Fruit fly (Drosophila melanogaster) Kc167 (cell line): ENCODE data around the gene rumi.

ENCODE experiments used
- Myc ChIP-seq: fragments of >200 bp; optimal IDR thresholded peaks from 2 replicates; lab custom pipeline; 2017; ENCODE audit warnings: missing external identifiers
- Sin3A ChIP-seq: fragments of >200 bp; optimal IDR thresholded peaks from 2 replicates; lab custom pipeline; 2018; ENCODE audit warnings: missing external identifiers
- h ChIP-seq: fragments of >200 bp; optimal IDR thresholded peaks from 3 replicates; lab custom pipeline; 2018; ENCODE audit warnings: missing external identifiers
- insv ChIP-seq: fragments of >200 bp; optimal IDR thresholded peaks from 3 replicates; lab custom pipeline; 2018; ENCODE audit warnings: missing external identifiers
- psq ChIP-seq: fragments of >200 bp; optimal IDR thresholded peaks from 2 replicates; lab custom pipeline; 2017; ENCODE audit warnings: missing external identifiers
- ttk ChIP-seq: sonication (Bioruptor generic); optimal IDR thresholded peaks from 2 replicates; lab custom pipeline; 2017; ENCODE audit warnings: missing external identifiers

DNA sequence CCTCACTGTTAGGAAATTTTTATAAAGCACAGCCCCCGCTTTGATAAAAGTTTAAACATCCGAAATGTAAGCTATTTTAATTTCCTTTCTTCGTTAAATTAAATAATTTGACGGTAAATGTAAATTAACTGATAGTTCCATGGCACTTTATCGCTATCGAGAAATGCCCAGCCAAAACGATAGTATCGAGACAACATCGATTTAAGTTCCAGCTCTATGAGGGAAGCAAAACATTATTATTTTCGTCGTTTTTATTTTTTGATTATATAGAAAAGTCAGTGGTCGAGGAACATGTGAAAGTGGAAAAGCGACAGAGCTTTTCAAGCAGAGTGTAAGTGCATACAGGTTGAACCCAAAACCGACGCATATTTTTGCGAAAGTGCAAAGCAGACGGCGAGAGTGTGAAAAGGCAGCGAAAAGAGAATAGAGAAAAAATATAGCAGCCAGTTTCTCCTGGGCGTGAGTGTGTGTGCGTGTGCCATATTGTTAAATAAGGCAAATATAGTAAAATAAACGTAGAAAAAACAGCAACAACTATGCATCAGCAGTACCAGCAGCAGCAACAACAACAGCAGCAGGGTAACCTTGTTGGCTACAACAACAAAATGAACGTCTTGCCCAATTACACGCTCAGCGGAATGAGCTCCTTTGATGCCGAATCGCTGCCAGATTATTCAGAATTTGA lies 23.5 kb downstream of the rumi start, which contains the start of gene CG45049:
- TF ChIP-seq h = no peak
- TF ChIP-seq ttk = no peak
- no peak for TF ChIP-seq insv (lab: Kevin White, UChicago)
- no peak for TF ChIP-seq Myc (lab: Kevin White, UChicago)
- no peak for TF ChIP-seq Sin3A (lab: Kevin White, UChicago)
- no peak for TF ChIP-seq psq (lab: Kevin White, UChicago)
